Worm (Caenorhabditis elegans): ENCODE results near the gene rpm-1.

DNA sequence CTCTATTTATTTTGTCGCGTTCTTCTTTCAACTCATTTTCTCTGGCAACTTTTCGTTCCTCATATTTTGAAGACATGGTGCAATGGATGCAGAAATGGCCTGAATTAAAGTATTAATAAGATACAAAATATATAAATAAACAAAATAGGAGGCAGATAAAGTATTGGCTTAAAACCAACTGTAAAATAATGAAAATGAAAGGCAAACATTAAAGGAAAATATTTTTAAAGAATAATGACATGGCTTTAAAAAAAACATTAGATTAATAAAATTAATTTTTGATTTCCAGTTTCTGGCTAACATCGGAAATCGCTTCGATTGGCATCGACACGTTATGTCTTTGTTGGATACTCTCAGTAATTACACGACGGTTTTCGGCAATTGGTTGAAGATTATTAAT, 59.3 kb downstream of the rpm-1 start, which contains the start of gene ddn-1:
- no peak for TF ChIP-seq nhr-76 (tag; optimal IDR thresholded peaks at IDR 0.05)
- no peak for TF ChIP-seq elt-3 (tag; optimal IDR thresholded peaks at IDR 0.05)
- TF ChIP-seq nhr-12 (tag; optimal IDR thresholded peaks at IDR 0.05) = no peak
- TF ChIP-seq blmp-1 (tag; optimal IDR thresholded peaks at IDR 0.05) = no peak
- TF ChIP-seq nhr-237 (tag; optimal IDR thresholded peaks at IDR 0.05) = no peak
- no peak for TF ChIP-seq pha-4 (tag; optimal IDR thresholded peaks at IDR 0.05)
- TF ChIP-seq unc-62 (GFP tag; optimal IDR thresholded peaks at IDR 0.05) = no peak
- no peak for TF ChIP-seq lin-13 (tag; optimal IDR thresholded peaks at IDR 0.05)
- no peak for TF ChIP-seq mep-1 (tag; optimal IDR thresholded peaks at IDR 0.05)
- TF ChIP-seq snpc-4 (tag; optimal IDR thresholded peaks at IDR 0.05) = no peak
- TF ChIP-seq nhr-28 (tag; optimal IDR thresholded peaks at IDR 0.05) = no peak
- no peak for TF ChIP-seq ztf-11 (tag; optimal IDR thresholded peaks at IDR 0.05)
- TF ChIP-seq ceh-43 (GFP tag; optimal IDR thresholded peaks at IDR 0.05) = no peak

Data from whole organism, mixed stage, embryonic.